Worm (Caenorhabditis elegans): ENCODE measurements around the gene cnx-1.

cnx-1 gene

ce11 chrIII:9849950-9850349 is 33.0 kb upstream of the cnx-1 start (continued):
- TF ChIP-seq nhr-12 (tag; optimal IDR thresholded peaks at IDR 0.05) (no peak), nhr-21 (tag; optimal IDR thresholded peaks at IDR 0.05) (peak; percentile 41), gmeb-1 (tag; optimal IDR thresholded peaks at IDR 0.05) (peak; percentile 23), ztf-1 (GFP tag; conservative IDR thresholded peaks at IDR 0.05) (no peak)

- TF ChIP-seq dmd-4 (tag; optimal IDR thresholded peaks at IDR 0.05) = no peak
- no peak for TF ChIP-seq sma-9 (GFP tag; optimal IDR thresholded peaks at IDR 0.05)
- no peak for TF ChIP-seq sma-9 (tag; optimal IDR thresholded peaks at IDR 0.05)
- no peak for TF ChIP-seq skn-1 (tag; optimal IDR thresholded peaks at IDR 0.05)
- TF ChIP-seq ceh-82 (tag; optimal IDR thresholded peaks at IDR 0.05) = no peak
- no peak for TF ChIP-seq ztf-11 (tag; optimal IDR thresholded peaks at IDR 0.05)
- TF ChIP-seq mab-5 (tag; optimal IDR thresholded peaks at IDR 0.05) = no peak
- no peak for TF ChIP-seq nhr-23 (tag; optimal IDR thresholded peaks at IDR 0.05)
- no peak for TF ChIP-seq blmp-1 (tag; optimal IDR thresholded peaks at IDR 0.05; ENCODE audit: insufficient read depth)
- no peak for TF ChIP-seq peb-1 (tag; optimal IDR thresholded peaks at IDR 0.05)
- no peak for TF ChIP-seq ama-1 (optimal IDR thresholded peaks at IDR 0.05)
These were observed 31.7 kb upstream of the cnx-1 start for ce11 chrIII:9848603-9849002.

ce11 chrIII:9848083-9848482 is 31.1 kb upstream of the cnx-1 start, which contains the start of gene mrpl-36:
Gene mrpl-36 (minus strand): TSS chrIII:9848116.
- TF ChIP-seq nhr-129 (tag; optimal IDR thresholded peaks at IDR 0.05) (peak; percentile 33), fos-1 (tag; optimal IDR thresholded peaks at IDR 0.05) (peak; percentile 27), nhr-12 (tag; optimal IDR thresholded peaks at IDR 0.05) (no peak), lin-13 (GFP tag; optimal IDR thresholded peaks at IDR 0.05) (peak; percentile 24), egl-27 (tag; optimal IDR thresholded peaks at IDR 0.05) (no peak), crh-2 (tag; optimal IDR thresholded peaks at IDR 0.05) (no peak), F13H6.1 (tag; optimal IDR thresholded peaks at IDR 0.05) (no peak), nhr-237 (tag; optimal IDR thresholded peaks at IDR 0.05) (no peak), nhr-11 (tag; optimal IDR thresholded peaks at IDR 0.05) (no peak), Y55F3AM.14 (GFP tag; optimal IDR thresholded peaks at IDR 0.05) (no peak), nhr-21 (tag; optimal IDR thresholded peaks at IDR 0.05) (no peak), sem-4 (tag; optimal IDR thresholded peaks at IDR 0.05) (peak; percentile 14), lsy-2 (tag; optimal IDR thresholded peaks at IDR 0.05) (peak in 1 of 2 experiments; percentile 67), dmd-4 (tag; optimal IDR thresholded peaks at IDR 0.05) (no peak), elt-3 (tag; optimal IDR thresholded peaks at IDR 0.05) (no peak), peb-1 (tag; optimal IDR thresholded peaks at IDR 0.05) (no peak), nhr-77 (tag; optimal IDR thresholded peaks at IDR 0.05) (no peak), C34F6.9 (tag; optimal IDR thresholded peaks at IDR 0.05) (peak; percentile 72), unc-55 (GFP tag; optimal IDR thresholded peaks at IDR 0.05) (peak; percentile 73)

ce11 chrIII:9846093-9846492 is 29.2 kb upstream of the cnx-1 start, which contains the start of gene K11H3.2:
Gene K11H3.2 (plus strand): TSS chrIII:9846393.
- TF ChIP-seq ama-1 (optimal IDR thresholded peaks at IDR 0.05) (no peak), gmeb-1 (tag; optimal IDR thresholded peaks at IDR 0.05) (no peak), crh-2 (tag; optimal IDR thresholded peaks at IDR 0.05) (no peak), unc-39 (tag; optimal IDR thresholded peaks at IDR 0.05) (no peak), nhr-6 (tag; optimal IDR thresholded peaks at IDR 0.05) (no peak), elt-3 (tag; optimal IDR thresholded peaks at IDR 0.05) (no peak), aly-2 (tag; optimal IDR thresholded peaks at IDR 0.05) (no peak), nhr-10 (tag; optimal IDR thresholded peaks at IDR 0.05) (no peak), egl-27 (tag; optimal IDR thresholded peaks at IDR 0.05) (no peak), unc-55 (GFP tag; optimal IDR thresholded peaks at IDR 0.05) (no peak), nhr-12 (tag; optimal IDR thresholded peaks at IDR 0.05) (no peak), nhr-25 (tag; optimal IDR thresholded peaks at IDR 0.05) (no peak), Y55F3AM.14 (GFP tag; optimal IDR thresholded peaks at IDR 0.05) (no peak), mab-5 (tag; optimal IDR thresholded peaks at IDR 0.05) (no peak), zag-1 (tag; optimal IDR thresholded peaks at IDR 0.05) (no peak), sem-4 (tag; optimal IDR thresholded peaks at IDR 0.05) (no peak), sma-3 (GFP tag; optimal IDR thresholded peaks at IDR 0.05) (no peak), mbf-1 (tag; optimal IDR thresholded peaks at IDR 0.05) (no peak), lsy-2 (tag; optimal IDR thresholded peaks at IDR 0.05) (no peak)
